Fruit fly (Drosophila melanogaster) whole organism, adult: ENCODE results near the gene CG11403.

Source experiments
- CG11617 ChIP-seq: fragments of 200-800 bp; sonication (Bioruptor generic); optimal IDR thresholded peaks from 2 replicates; lab custom pipeline; 2017; ENCODE audit warnings: mild to moderate bottlenecking, missing biosample characterization, missing genetic modification reagents, missing genetic modification characterization
- CG12768 ChIP-seq: fragments of 200-800 bp; sonication (Bioruptor generic); optimal IDR thresholded peaks from 2 replicates; lab custom pipeline; 2017; ENCODE audit warnings: missing biosample characterization, missing genetic modification characterization, mild to moderate bottlenecking, moderate library complexity, missing genetic modification reagents
- CG14711 ChIP-seq: fragments of 200-800 bp; sonication (Bioruptor generic); optimal IDR thresholded peaks from 2 replicates; lab custom pipeline; 2018; ENCODE audit warnings: missing biosample characterization, mild to moderate bottlenecking, missing genetic modification characterization, moderate library complexity
- CG1620 ChIP-seq: fragments of 200-800 bp; sonication (Bioruptor generic); optimal IDR thresholded peaks from 2 replicates; lab custom pipeline; 2016; ENCODE audit warnings: missing biosample characterization, missing genetic modification characterization
- CG33017 ChIP-seq: fragments of 200-800 bp; sonication (Bioruptor generic); optimal IDR thresholded peaks from 2 replicates; lab custom pipeline; 2018; ENCODE audit warnings: missing biosample characterization, mild to moderate bottlenecking, missing genetic modification characterization, moderate library complexity
- CG5204 ChIP-seq: fragments of 200-800 bp; sonication (Bioruptor generic); optimal IDR thresholded peaks from 2 replicates; lab custom pipeline; 2016; ENCODE audit warnings: missing biosample characterization, missing genetic modification characterization
- CG7045 ChIP-seq: fragments of 200-800 bp; sonication (Bioruptor generic); optimal IDR thresholded peaks from 2 replicates; lab custom pipeline; 2017; ENCODE audit warnings: missing biosample characterization, mild to moderate bottlenecking, missing genetic modification characterization
- CG7101 ChIP-seq: fragments of 200-800 bp; sonication (Bioruptor generic); optimal IDR thresholded peaks from 2 replicates; lab custom pipeline; 2018; ENCODE audit warnings: missing biosample characterization, mild to moderate bottlenecking, missing genetic modification characterization, moderate library complexity
- Clk ChIP-seq: fragments of 200-800 bp; sonication (Bioruptor generic); optimal IDR thresholded peaks from 2 replicates; lab custom pipeline; 2017; ENCODE audit warnings: missing biosample characterization, missing genetic modification characterization
- Crg-1 ChIP-seq: fragments of 200-800 bp; sonication (Bioruptor generic); optimal IDR thresholded peaks from 2 replicates; lab custom pipeline; 2016; ENCODE audit warnings: missing biosample characterization, missing genetic modification characterization
- Hr96 ChIP-seq: fragments of 200-800 bp; sonication (Bioruptor generic); optimal IDR thresholded peaks from 2 replicates; lab custom pipeline; 2016; ENCODE audit warnings: missing biosample characterization, missing genetic modification characterization
- Mnt ChIP-seq: fragments of 200-800 bp; sonication (Bioruptor generic); optimal IDR thresholded peaks from 2 replicates; lab custom pipeline; 2016; ENCODE audit warnings: missing biosample characterization, mild to moderate bottlenecking, missing genetic modification characterization
- bab1 ChIP-seq: fragments of 200-800 bp; sonication (Bioruptor generic); optimal IDR thresholded peaks from 3 replicates; lab custom pipeline; 2019; ENCODE audit warnings: missing biosample characterization, mild to moderate bottlenecking, missing genetic modification characterization, moderate library complexity
- cic ChIP-seq: fragments of 200-800 bp; sonication (Bioruptor generic); optimal IDR thresholded peaks from 2 replicates; lab custom pipeline; 2017; ENCODE audit warnings: missing biosample characterization, mild to moderate bottlenecking, missing genetic modification characterization, moderate library complexity
- cnc ChIP-seq, 2 experiments: fragments of >200 bp; optimal IDR thresholded peaks; 2 replicates each; lab custom pipeline; 2017
- kay ChIP-seq: fragments of 200-800 bp; sonication (Bioruptor generic); peaks from one replicate; lab custom pipeline; 2016; ENCODE audit warnings: missing biosample characterization, missing genetic modification characterization, borderline replicate concordance
- ovo ChIP-seq: fragments of 200-800 bp; sonication (Bioruptor generic); optimal IDR thresholded peaks from 2 replicates; lab custom pipeline; 2016; ENCODE audit warnings: missing biosample characterization, missing genetic modification characterization
- pad ChIP-seq: fragments of 200-800 bp; sonication (Bioruptor generic); optimal IDR thresholded peaks from 3 replicates; lab custom pipeline; 2017; ENCODE audit warnings: missing biosample characterization, missing genetic modification characterization, mild to moderate bottlenecking, moderate library complexity, missing genetic modification reagents
- tj ChIP-seq: fragments of 200-800 bp; sonication (Bioruptor generic); optimal IDR thresholded peaks from 3 replicates; lab custom pipeline; 2017; ENCODE audit warnings: missing biosample characterization, mild to moderate bottlenecking, missing genetic modification characterization, moderate library complexity
- toe ChIP-seq: fragments of 200-800 bp; sonication (Bioruptor generic); optimal IDR thresholded peaks from 2 replicates; lab custom pipeline; 2016; ENCODE audit warnings: missing biosample characterization, missing genetic modification characterization

The CG11403 gene

DNA sequence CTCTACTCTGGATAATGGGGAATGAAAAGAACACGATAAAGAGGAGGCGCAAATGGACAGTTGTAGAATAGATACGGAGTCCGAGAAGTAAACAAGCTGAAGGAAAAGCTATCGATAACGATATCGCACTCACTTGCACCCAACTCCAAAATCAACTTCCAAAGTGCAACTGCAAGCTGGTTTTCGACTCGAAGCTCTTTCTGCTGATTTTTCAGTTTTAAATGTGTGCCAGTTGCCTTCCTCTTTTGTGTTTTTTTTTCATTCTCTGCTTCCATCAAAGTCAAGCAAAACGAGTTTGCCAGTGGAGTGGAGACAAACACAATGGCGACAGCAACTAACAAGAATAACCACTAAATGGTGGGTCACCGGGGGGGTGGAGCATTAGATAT lies 4.1 kb downstream of the CG11403 start:
- no peak for TF ChIP-seq Clk (GFP tag; lab: Kevin White, UChicago)
- TF ChIP-seq CG7045 (GFP tag; lab: Kevin White, UChicago) = no peak
- peak; percentile 97 for TF ChIP-seq tj (GFP tag; lab: Kevin White, UChicago)
- TF ChIP-seq CG1620 (GFP tag; lab: Kevin White, UChicago) = no peak
- no peak for TF ChIP-seq CG33017 (tag; lab: Kevin White, UChicago)
- TF ChIP-seq ovo = no peak
- no peak for TF ChIP-seq Crg-1
- TF ChIP-seq toe (GFP tag; lab: Kevin White, UChicago) = no peak

DNA sequence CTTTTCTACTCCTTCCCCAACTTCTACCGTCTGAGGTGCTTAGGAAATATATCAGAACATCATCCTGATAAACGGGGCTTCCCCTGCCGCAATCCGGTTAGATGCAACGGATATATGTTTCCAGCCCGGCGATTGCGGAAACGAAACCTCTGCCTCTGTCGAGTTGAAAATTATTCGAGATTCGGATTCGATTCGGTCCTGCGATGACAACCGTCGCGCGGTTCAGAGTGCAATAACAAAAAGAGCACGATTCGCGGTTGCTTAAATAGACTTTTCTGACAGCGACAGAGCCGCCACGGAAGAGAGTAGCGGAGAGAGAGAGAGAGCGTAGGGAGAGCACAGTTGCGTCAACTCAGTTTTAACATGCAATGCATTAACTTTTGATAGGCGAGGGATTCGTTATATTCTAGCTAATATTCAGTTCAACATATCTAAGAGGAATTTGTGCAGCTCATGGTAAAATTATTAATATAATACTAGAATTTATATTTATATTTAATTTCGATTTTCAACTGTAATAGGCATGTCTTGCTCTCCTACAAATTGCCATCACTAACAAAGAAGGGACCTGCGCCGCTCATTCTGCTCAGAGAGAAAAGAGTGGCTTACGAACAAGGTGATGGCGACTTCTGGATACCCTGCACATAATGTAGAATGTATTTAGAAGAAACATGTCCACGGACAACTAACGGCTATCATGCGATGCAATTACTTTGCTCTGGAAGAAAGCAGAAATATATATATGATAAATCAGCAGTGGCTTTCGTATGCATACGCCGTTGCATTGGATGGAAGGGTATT lies 4.7 kb downstream of the CG11403 start:
- TF ChIP-seq CG11617 (GFP tag; lab: Kevin White, UChicago) (peak; percentile 72), CG7101 (tag; lab: Kevin White, UChicago) (peak; percentile 87), Mnt (GFP tag; lab: Kevin White, UChicago) (peak; percentile 68), kay (GFP tag; lab: Kevin White, UChicago) (peak; percentile 84), toe (GFP tag; lab: Kevin White, UChicago) (peak; percentile 55), Clk (GFP tag; lab: Kevin White, UChicago) (peak; percentile 1), CG33017 (tag; lab: Kevin White, UChicago) (peak; percentile 77), CG1620 (GFP tag; lab: Kevin White, UChicago) (peak; percentile 51), Hr96 (GFP tag; lab: Kevin White, UChicago) (peak; percentile 76), cnc (optimal IDR thresholded peaks at IDR 0.05; lab: Kevin White, UChicago) (no peak), pad (GFP tag; lab: Kevin White, UChicago) (peak; percentile 79), bab1 (peak; percentile 96), CG5204 (GFP tag; lab: Kevin White, UChicago) (peak; percentile 62), tj (GFP tag; lab: Kevin White, UChicago) (no peak), ovo (peak; percentile 50), CG7045 (GFP tag; lab: Kevin White, UChicago) (peak; percentile 57), CG12768 (GFP tag; lab: Kevin White, UChicago) (peak; percentile 69), CG14711 (tag; lab: Kevin White, UChicago) (peak; percentile 83), Crg-1 (peak; percentile 32), cic (peak; percentile 51)

DNA sequence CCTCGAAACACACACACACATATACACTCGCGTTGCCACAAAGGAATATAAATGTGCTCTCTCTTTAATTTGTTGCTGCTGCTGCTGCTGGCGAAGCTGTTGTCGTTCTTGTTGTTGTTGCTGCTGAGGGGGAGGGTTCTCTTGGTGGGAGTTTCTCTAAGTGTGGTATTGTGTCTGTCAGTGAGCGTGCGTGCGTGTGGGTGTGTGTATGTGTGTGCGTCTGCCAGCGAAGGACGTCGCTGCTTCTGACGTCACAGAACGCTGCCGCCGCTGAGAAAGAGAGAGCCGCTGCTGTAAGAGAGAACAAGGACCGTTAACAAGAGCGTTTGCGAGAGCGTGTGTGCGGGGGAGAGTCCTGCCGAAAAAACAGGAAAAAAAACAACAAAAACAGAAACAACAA lies 5.7 kb downstream of the CG11403 start:
- no peak for TF ChIP-seq CG33017 (tag; lab: Kevin White, UChicago)
- no peak for TF ChIP-seq CG11617 (GFP tag; lab: Kevin White, UChicago)
- TF ChIP-seq cnc (optimal IDR thresholded peaks at IDR 0.05; lab: Kevin White, UChicago) = no peak
- TF ChIP-seq tj (GFP tag; lab: Kevin White, UChicago) = no peak
- TF ChIP-seq cic = no peak
- TF ChIP-seq CG7101 (tag; lab: Kevin White, UChicago) = no peak
- TF ChIP-seq Clk (GFP tag; lab: Kevin White, UChicago) = no peak
- TF ChIP-seq bab1 = no peak

DNA sequence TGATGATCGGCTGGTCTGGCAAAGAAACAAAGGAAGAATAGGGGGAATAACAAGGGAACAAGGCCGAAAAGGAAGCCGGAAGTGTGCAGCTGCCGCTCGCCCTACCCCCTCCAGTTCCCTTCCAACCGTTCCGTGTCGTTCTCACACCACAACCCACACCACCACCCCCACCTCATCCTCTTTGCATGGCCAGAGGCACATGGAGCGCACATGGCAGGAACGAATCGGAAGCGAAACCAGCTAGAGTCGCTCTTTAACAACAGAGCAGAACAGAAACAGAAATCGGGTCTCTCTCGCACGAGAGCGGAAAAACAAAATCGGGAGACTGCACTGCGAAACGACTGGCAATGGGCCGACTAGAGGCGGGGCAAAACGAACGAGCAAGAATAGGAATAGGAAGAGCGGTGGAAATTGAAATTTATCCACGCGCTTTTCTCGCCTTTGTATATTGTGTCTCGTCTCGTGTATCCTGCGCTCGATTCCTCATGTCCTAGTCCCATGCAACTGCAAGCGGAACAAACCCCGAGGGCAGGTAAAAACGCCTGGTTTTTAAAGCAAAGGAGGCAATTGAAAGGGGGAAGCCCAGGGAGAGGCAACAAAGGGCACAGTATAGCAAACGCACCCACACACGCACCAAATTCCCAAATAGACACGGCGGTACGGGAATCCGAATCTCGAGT lies 7.0 kb downstream of the CG11403 start:
- TF ChIP-seq CG7101 (tag; lab: Kevin White, UChicago) (no peak), Mnt (GFP tag; lab: Kevin White, UChicago) (peak; percentile 98), Hr96 (GFP tag; lab: Kevin White, UChicago) (no peak)

DNA sequence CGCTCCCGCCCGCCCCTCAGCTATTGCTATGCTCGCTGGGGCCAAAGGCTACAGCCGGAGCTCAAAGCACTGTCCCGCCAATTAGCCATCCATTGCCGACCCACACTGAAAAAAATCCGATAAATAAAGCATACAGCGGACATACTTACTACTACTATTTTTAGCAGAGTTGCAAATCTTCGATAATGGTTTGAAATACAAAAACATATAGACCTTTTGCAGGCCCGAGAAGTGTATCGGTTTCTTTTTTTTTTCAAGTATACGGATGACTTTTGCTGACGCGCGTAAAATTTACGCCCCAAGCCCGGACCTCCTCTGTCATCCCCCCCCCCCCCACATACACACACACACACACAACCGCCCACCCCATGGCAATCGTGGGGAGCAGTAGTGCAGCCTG lies 8.0 kb downstream of the CG11403 start:
- TF ChIP-seq CG1620 (GFP tag; lab: Kevin White, UChicago) = no peak
- TF ChIP-seq toe (GFP tag; lab: Kevin White, UChicago) = no peak
- TF ChIP-seq pad (GFP tag; lab: Kevin White, UChicago) = no peak
- TF ChIP-seq CG11617 (GFP tag; lab: Kevin White, UChicago) = no peak
- no peak for TF ChIP-seq CG7101 (tag; lab: Kevin White, UChicago)
- peak; percentile 89 for TF ChIP-seq tj (GFP tag; lab: Kevin White, UChicago)

DNA sequence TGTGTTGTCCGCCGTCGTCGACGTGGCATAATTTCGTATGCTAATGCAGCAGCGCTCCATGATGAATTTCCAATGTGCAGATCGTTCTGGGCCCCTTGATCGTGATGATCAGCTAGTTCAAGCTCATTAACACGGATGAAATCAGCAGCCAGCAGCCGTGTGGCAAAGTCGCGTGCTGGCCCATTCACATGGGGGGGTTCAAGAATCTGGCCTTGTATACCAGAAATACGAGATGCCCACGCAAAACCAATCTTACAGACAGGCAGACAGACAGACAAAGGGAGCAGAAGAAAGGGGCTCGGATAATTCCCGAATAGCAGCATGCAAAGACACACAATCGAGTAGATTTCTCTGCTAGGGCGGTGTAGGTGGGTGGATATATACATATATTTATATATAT lies 10.1 kb downstream of the CG11403 start:
- TF ChIP-seq tj (GFP tag; lab: Kevin White, UChicago) = peak; percentile 41
- TF ChIP-seq ovo = no peak

DNA sequence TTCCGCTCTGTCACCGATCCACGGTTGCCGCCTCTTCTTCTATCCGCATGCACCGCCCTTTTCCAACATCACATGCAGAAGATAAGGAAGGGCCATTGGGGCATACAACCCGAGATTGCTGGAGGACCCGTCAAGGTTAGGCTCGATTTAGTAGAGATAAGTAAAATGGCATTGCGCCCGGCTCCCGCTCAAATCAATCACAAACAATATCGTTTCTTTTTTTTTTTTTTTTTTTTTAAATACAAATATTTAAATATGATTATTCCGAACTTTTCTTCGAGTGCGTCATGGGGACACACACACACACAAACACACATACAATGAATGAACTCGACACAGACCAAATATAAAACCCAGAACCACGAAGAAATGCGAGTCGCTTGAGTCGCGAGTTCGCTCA lies 10.6 kb downstream of the CG11403 start:
- TF ChIP-seq Mnt (GFP tag; lab: Kevin White, UChicago) (no peak), bab1 (no peak), Hr96 (GFP tag; lab: Kevin White, UChicago) (no peak), CG12768 (GFP tag; lab: Kevin White, UChicago) (no peak)
